Worm (Caenorhabditis elegans): ENCODE data around the gene arrd-23.
A peak's percentile ranks its signal among the peaks of the same experiment; 100 is the strongest.

Gene arrd-23

DNA sequence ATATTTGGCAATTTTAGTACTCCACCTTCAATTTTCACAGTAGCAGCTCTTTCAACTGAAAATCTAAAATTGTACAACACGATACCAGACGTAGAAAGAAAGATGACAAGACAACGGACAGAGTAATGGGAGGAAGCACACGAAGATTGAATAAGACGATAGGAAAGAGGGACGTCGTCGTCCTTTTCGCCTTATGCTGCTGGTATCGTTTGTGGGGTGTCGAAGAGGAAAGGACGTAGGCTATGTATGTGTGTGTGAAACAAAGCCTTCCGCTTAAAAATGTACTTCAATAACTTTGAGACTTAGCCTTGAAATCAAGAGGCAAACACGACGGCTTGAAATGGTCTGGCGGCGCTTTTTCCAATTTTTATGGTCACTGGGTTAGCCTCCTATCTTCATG lies 13.0 kb upstream of the arrd-23 start:
- TF ChIP-seq unc-55 (GFP tag; optimal IDR thresholded peaks at IDR 0.05), result peak; percentile 40
- TF ChIP-seq blmp-1 (tag; optimal IDR thresholded peaks at IDR 0.05; ENCODE audit: insufficient read depth), result no peak
- peak; percentile 45 for TF ChIP-seq nhr-25 (tag; optimal IDR thresholded peaks at IDR 0.05)
- TF ChIP-seq mbf-1 (tag; optimal IDR thresholded peaks at IDR 0.05), result no peak
- TF ChIP-seq nhr-12 (tag; optimal IDR thresholded peaks at IDR 0.05), result no peak

DNA sequence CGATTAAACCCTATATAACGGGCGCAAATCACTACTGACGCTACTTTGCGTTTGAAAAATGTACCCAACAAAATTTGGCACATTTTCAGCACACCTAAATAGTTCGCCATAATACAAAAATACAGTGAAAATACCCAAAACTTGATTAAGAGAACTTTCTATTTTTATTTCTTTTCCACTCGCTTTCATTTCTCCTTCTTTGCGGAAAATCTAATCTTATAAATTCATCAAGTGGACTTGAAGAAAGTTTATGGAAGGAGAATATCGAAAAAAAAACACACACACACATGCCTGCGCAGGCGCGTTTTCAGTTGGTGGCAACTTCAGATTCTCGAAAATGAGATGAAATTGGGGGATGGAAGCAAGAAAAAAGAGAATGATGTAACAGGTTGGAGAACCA lies 10.5 kb upstream of the arrd-23 start:
- TF ChIP-seq sem-4 (tag; optimal IDR thresholded peaks at IDR 0.05), result no peak
- TF ChIP-seq lsy-2 (tag; optimal IDR thresholded peaks at IDR 0.05), result no peak
- TF ChIP-seq blmp-1 (tag; optimal IDR thresholded peaks at IDR 0.05; ENCODE audit: insufficient read depth), result peak; percentile 76

DNA sequence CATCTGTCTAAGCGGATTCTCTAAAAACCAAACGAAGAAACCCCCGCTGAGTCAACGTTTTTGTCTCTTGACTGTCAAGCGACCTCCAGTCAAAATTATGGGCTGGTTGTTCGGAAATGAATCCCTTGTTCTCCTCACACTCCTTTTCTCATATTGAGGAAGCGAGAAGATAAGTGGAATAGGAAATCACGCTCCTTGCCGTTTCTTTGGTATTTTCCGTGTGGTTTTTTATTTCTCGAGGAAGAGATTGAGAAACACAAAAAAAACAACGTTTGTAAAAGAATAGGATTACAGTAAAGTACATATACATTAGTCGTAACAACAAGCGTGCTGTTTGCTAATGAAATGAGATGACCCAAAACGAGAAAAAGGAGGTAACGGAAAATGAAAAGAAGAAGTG lies 8.8 kb upstream of the arrd-23 start, which contains the start of gene tsp-14:
Gene tsp-14 (minus strand): TSS at position 62 of the 400 bp plus-strand sequence.
- TF ChIP-seq nhr-129 (tag; optimal IDR thresholded peaks at IDR 0.05) (peak; percentile 0), elt-1 (tag; optimal IDR thresholded peaks at IDR 0.05) (no peak)

DNA sequence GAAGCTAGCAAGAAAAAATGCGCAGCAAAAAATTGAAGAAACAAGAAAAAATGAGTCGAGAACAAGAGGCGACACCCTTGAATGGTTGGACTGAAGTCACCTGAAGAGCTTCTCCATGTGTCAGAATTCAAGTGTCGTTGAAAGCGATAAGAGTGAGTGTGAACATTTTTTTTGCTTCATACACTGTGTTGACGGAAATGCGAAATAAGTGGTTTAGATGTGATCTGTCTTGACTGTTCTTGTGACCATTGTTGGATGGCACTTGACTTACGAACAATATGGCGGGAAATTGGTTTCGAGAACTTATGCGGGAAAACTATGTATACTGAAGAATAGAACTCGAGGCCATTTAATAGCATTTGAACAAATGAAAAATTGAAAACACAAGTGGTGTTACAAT lies 5.8 kb upstream of the arrd-23 start:
- TF ChIP-seq skn-1 (tag; optimal IDR thresholded peaks at IDR 0.05) (no peak), nhr-25 (tag; optimal IDR thresholded peaks at IDR 0.05) (peak; percentile 16)

DNA sequence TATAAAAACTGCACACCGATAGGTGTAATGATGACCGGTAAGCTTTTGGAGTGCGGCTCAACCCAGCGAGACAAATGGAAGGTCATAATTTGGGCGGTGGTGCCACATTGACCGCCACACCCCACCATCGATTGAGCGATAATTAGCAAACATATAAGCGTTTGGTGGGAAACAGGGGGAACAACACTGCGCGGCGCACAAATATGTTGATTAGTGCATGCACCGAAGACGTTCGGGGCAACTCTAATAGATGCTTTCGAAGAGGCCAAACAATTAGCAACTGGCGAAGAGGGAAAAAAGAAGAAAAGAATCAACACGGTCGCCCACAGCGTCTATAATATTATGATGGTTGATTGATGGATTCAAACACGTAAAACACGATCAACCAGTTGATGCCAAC lies 4.4 kb upstream of the arrd-23 start:
- TF ChIP-seq nhr-6 (tag; optimal IDR thresholded peaks at IDR 0.05), result no peak
- no peak for TF ChIP-seq mdl-1 (tag; optimal IDR thresholded peaks at IDR 0.05)
- TF ChIP-seq nhr-23 (tag; optimal IDR thresholded peaks at IDR 0.05), result no peak
- no peak for TF ChIP-seq nhr-10 (tag; optimal IDR thresholded peaks at IDR 0.05)
- TF ChIP-seq fos-1 (tag; optimal IDR thresholded peaks at IDR 0.05), result no peak
- no peak for TF ChIP-seq sma-9 (GFP tag; optimal IDR thresholded peaks at IDR 0.05)
- TF ChIP-seq sma-9 (tag; optimal IDR thresholded peaks at IDR 0.05), result no peak
- TF ChIP-seq skn-1 (tag; optimal IDR thresholded peaks at IDR 0.05), result no peak
- TF ChIP-seq crh-2 (tag; optimal IDR thresholded peaks at IDR 0.05), result no peak
- no peak for TF ChIP-seq ztf-1 (GFP tag; conservative IDR thresholded peaks at IDR 0.05)
- no peak for TF ChIP-seq peb-1 (tag; optimal IDR thresholded peaks at IDR 0.05)

DNA sequence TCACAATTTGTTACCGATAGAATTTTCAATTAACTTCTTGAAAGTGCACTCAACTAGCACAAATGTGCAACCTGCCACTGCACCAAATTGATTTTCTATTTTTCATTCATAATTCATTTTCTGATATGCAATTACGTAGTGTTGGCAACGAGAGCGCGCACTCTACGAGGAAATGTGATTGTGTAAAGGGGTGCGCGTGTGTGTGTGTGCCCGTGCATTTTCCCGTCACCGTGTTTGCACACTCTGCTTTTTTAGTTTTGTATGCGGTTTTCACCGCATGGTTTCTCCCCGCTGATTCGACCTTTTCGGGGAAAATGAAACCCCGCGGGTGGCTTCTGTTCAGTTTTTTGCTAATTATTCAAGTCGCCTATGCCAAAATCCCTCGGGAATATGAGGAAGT lies 4.4 kb downstream of the arrd-23 start, which contains the start of gene T07F12.2:
Gene T07F12.2 (plus strand): TSS at position 87 of the 400 bp plus-strand sequence.
- no peak for TF ChIP-seq egl-27 (tag; optimal IDR thresholded peaks at IDR 0.05)
- peak; percentile 20 for TF ChIP-seq nhr-129 (tag; optimal IDR thresholded peaks at IDR 0.05)
- TF ChIP-seq unc-55 (GFP tag; optimal IDR thresholded peaks at IDR 0.05), result peak; percentile 30
- no peak for TF ChIP-seq nhr-23 (tag; optimal IDR thresholded peaks at IDR 0.05)
- TF ChIP-seq ceh-16 (tag; optimal IDR thresholded peaks at IDR 0.05), result peak; percentile 4
- peak; percentile 39 for TF ChIP-seq sma-9 (GFP tag; optimal IDR thresholded peaks at IDR 0.05)
- TF ChIP-seq sma-9 (tag; optimal IDR thresholded peaks at IDR 0.05), result no peak
- TF ChIP-seq gmeb-1 (tag; optimal IDR thresholded peaks at IDR 0.05), result peak; percentile 10
- TF ChIP-seq Y55F3AM.14 (GFP tag; optimal IDR thresholded peaks at IDR 0.05), result no peak
- TF ChIP-seq crh-2 (tag; optimal IDR thresholded peaks at IDR 0.05), result peak; percentile 0
- TF ChIP-seq nhr-21 (tag; optimal IDR thresholded peaks at IDR 0.05), result no peak
- peak; percentile 3 for TF ChIP-seq F13H6.1 (tag; optimal IDR thresholded peaks at IDR 0.05)
- peak in 1 of 2 experiments; percentile 38 for TF ChIP-seq lsy-2 (tag; optimal IDR thresholded peaks at IDR 0.05)

DNA sequence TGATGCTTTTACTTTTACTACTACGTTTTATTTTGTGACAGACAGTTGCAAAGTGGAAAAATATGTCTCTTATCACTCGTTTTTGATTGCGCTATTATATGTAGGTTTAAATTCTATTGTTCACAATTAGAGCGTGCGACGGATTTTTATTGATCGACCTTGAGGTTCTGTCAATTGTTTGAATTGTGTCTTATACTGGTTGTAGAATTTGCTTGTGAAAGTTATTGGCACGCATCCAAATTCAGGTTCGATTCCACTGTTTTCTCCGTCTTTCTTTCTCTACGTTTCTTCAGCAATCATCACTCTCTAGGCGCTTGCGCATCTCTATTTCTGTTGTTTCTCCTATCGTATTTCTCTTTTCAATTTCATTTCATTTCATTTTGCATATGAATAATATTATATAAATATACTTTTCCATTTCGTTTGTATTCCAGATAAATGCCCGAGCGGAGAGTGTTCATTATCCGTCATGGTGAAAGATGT lies 7.9 kb downstream of the arrd-23 start, which contains the start of gene T07F12.1:
Gene T07F12.1 (plus strand): TSS at position 433 of the 483 bp plus-strand sequence.
- TF ChIP-seq nhr-12 (tag; optimal IDR thresholded peaks at IDR 0.05) (no peak), R02D3.7 (tag; optimal IDR thresholded peaks at IDR 0.05) (no peak), Y55F3AM.14 (GFP tag; optimal IDR thresholded peaks at IDR 0.05) (no peak), nhr-25 (tag; optimal IDR thresholded peaks at IDR 0.05) (peak; percentile 58), nhr-237 (tag; optimal IDR thresholded peaks at IDR 0.05) (no peak), fos-1 (tag; optimal IDR thresholded peaks at IDR 0.05) (peak; percentile 24), lsy-2 (tag; optimal IDR thresholded peaks at IDR 0.05) (peak in 1 of 2 experiments; percentile 12), blmp-1 (tag; optimal IDR thresholded peaks at IDR 0.05; ENCODE audit: insufficient read depth) (peak; percentile 72), elt-1 (tag; optimal IDR thresholded peaks at IDR 0.05) (no peak), ceh-16 (tag; optimal IDR thresholded peaks at IDR 0.05) (no peak), gmeb-1 (tag; optimal IDR thresholded peaks at IDR 0.05) (peak; percentile 32), sma-9 (GFP tag; optimal IDR thresholded peaks at IDR 0.05) (peak; percentile 19), sma-9 (tag; optimal IDR thresholded peaks at IDR 0.05) (no peak), zag-1 (tag; optimal IDR thresholded peaks at IDR 0.05) (no peak), sma-3 (GFP tag; optimal IDR thresholded peaks at IDR 0.05) (peak; percentile 38)
